Fruit fly (Drosophila melanogaster) whole organism, prepupa: ENCODE results near the gene CG43072.

ENCODE experiments used
- Blimp-1 ChIP-seq: fragments of 200-800 bp; sonication (Bioruptor generic); optimal IDR thresholded peaks from 3 replicates; lab custom pipeline; 2017; ENCODE audit warnings: missing biosample characterization, missing genetic modification characterization, mild to moderate bottlenecking, moderate library complexity, missing genetic modification reagents
- CG11294 ChIP-seq: fragments of 200-800 bp; sonication (Bioruptor generic); IDR thresholded peaks from 2 replicates; pipeline ENCODE4 v1.3.6; 2022; ENCODE audit warnings: missing biosample characterization, missing genetic modification characterization
- CG11762 ChIP-seq: fragments of 200-800 bp; sonication (Bioruptor generic); optimal IDR thresholded peaks from 3 replicates; lab custom pipeline; 2016; ENCODE audit warnings: missing biosample characterization, missing genetic modification characterization; ENCODE audit not compliant: insufficient read depth
- CG11902 ChIP-seq: fragments of 200-800 bp; sonication (Bioruptor generic); optimal IDR thresholded peaks from 3 replicates; lab custom pipeline; 2016; ENCODE audit warnings: missing biosample characterization, missing genetic modification characterization
- CG16779 ChIP-seq: fragments of 200-800 bp; sonication (Bioruptor generic); optimal IDR thresholded peaks from 3 replicates; lab custom pipeline; 2017; ENCODE audit warnings: missing biosample characterization, mild to moderate bottlenecking, missing genetic modification characterization
- CG32006 ChIP-seq: fragments of 200-800 bp; sonication (Bioruptor generic); optimal IDR thresholded peaks from 3 replicates; lab custom pipeline; 2017; ENCODE audit warnings: missing biosample characterization, mild to moderate bottlenecking, missing genetic modification characterization
- CG3919 ChIP-seq: fragments of 200-800 bp; sonication (Bioruptor generic); optimal IDR thresholded peaks from 3 replicates; lab custom pipeline; 2016; ENCODE audit warnings: missing biosample characterization, missing genetic modification characterization
- CG4318 ChIP-seq: fragments of 200-800 bp; sonication (Bioruptor generic); optimal IDR thresholded peaks from 3 replicates; lab custom pipeline; 2017; ENCODE audit warnings: missing biosample characterization, mild to moderate bottlenecking, missing genetic modification characterization
- CG6163 ChIP-seq: fragments of 200-800 bp; sonication (Bioruptor generic); IDR thresholded peaks from 3 replicates; pipeline ENCODE4 v1.3.6; 2022; ENCODE audit warnings: missing biosample characterization, missing genetic modification characterization
- CG6808 ChIP-seq: fragments of 200-800 bp; sonication (Bioruptor generic); optimal IDR thresholded peaks from 3 replicates; lab custom pipeline; 2017; ENCODE audit warnings: missing biosample characterization, missing genetic modification characterization, mild to moderate bottlenecking, moderate library complexity, missing genetic modification reagents
- CG6854 ChIP-seq: fragments of 200-800 bp; sonication (Bioruptor generic); optimal IDR thresholded peaks from 2 replicates; lab custom pipeline; 2017; ENCODE audit warnings: missing biosample characterization, mild to moderate bottlenecking, missing genetic modification characterization
- CG7368 ChIP-seq: fragments of 200-800 bp; sonication (Bioruptor generic); optimal IDR thresholded peaks from 3 replicates; lab custom pipeline; 2016; ENCODE audit warnings: missing biosample characterization, missing genetic modification characterization
- CG8119 ChIP-seq: fragments of 200-800 bp; sonication (Bioruptor generic); IDR thresholded peaks from 3 replicates; pipeline ENCODE4 v1.3.6; 2022; ENCODE audit warnings: missing biosample characterization, missing genetic modification characterization
- CG8319 ChIP-seq: fragments of 200-800 bp; sonication (Bioruptor generic); optimal IDR thresholded peaks from 3 replicates; lab custom pipeline; 2016; ENCODE audit warnings: missing biosample characterization, missing genetic modification characterization
- CG8632 ChIP-seq: fragments of 200-800 bp; sonication (Bioruptor generic); optimal IDR thresholded peaks from 3 replicates; lab custom pipeline; 2016; ENCODE audit warnings: missing biosample characterization, missing genetic modification characterization
- CG9139 ChIP-seq: fragments of 200-800 bp; sonication (Bioruptor generic); optimal IDR thresholded peaks from 3 replicates; lab custom pipeline; 2017; ENCODE audit warnings: missing biosample characterization, mild to moderate bottlenecking, missing genetic modification characterization
- Eip75B ChIP-seq: fragments of 200-800 bp; sonication (Bioruptor generic); optimal IDR thresholded peaks from 3 replicates; lab custom pipeline; 2016; ENCODE audit warnings: missing biosample characterization, missing genetic modification characterization
- Eip78C ChIP-seq: fragments of 200-800 bp; sonication (Bioruptor generic); peaks from one replicate; lab custom pipeline; 2016; ENCODE audit warnings: missing biosample characterization, missing genetic modification characterization
- Ets21C ChIP-seq: fragments of 200-800 bp; sonication (Bioruptor generic); optimal IDR thresholded peaks from 3 replicates; lab custom pipeline; 2016; ENCODE audit warnings: missing biosample characterization, missing genetic modification characterization
- Gug ChIP-seq: fragments of 200-800 bp; sonication (Bioruptor generic); IDR thresholded peaks from 2 replicates; pipeline ENCODE4 v1.3.6; 2022; ENCODE audit warnings: missing biosample characterization, missing genetic modification characterization
- Hr4 ChIP-seq: fragments of 200-800 bp; sonication (Bioruptor generic); optimal IDR thresholded peaks from 3 replicates; lab custom pipeline; 2016; ENCODE audit warnings: missing biosample characterization, missing genetic modification characterization
- Smox ChIP-seq: fragments of 200-800 bp; sonication (Bioruptor generic); optimal IDR thresholded peaks from 3 replicates; lab custom pipeline; 2016; ENCODE audit warnings: missing biosample characterization, missing genetic modification characterization
- Sox14 ChIP-seq: fragments of 200-800 bp; sonication (Bioruptor generic); optimal IDR thresholded peaks from 3 replicates; lab custom pipeline; 2016; ENCODE audit warnings: missing biosample characterization, missing genetic modification characterization
- Sox15 ChIP-seq: fragments of 200-800 bp; sonication (Bioruptor generic); optimal IDR thresholded peaks from 3 replicates; lab custom pipeline; 2016; ENCODE audit warnings: missing biosample characterization, missing genetic modification characterization
- achi ChIP-seq: fragments of 200-800 bp; sonication (Bioruptor generic); optimal IDR thresholded peaks from 3 replicates; lab custom pipeline; 2016; ENCODE audit warnings: missing biosample characterization, missing genetic modification characterization
- dac ChIP-seq: fragments of 200-800 bp; sonication (Bioruptor generic); optimal IDR thresholded peaks from 2 replicates; lab custom pipeline; 2017; ENCODE audit warnings: missing biosample characterization, mild to moderate bottlenecking, missing genetic modification characterization
- dsx ChIP-seq: fragments of 200-800 bp; optimal IDR thresholded peaks from 3 replicates; lab custom pipeline; 2019; ENCODE audit warnings: missing biosample characterization, mild to moderate bottlenecking, missing genetic modification characterization, moderate library complexity; ENCODE audit not compliant: poor library complexity, severe bottlenecking
- eg ChIP-seq: fragments of 200-800 bp; sonication (Bioruptor generic); IDR thresholded peaks from 3 replicates; pipeline ENCODE4 v1.3.6; 2022; ENCODE audit warnings: missing biosample characterization, missing genetic modification characterization
- esn ChIP-seq: fragments of 200-800 bp; sonication (Bioruptor generic); optimal IDR thresholded peaks from 2 replicates; lab custom pipeline; 2016; ENCODE audit warnings: missing biosample characterization, mild to moderate bottlenecking, missing genetic modification characterization, moderate library complexity
- fd59A ChIP-seq: fragments of 200-800 bp; sonication (Bioruptor generic); optimal IDR thresholded peaks from 2 replicates; lab custom pipeline; 2017; ENCODE audit warnings: missing biosample characterization, mild to moderate bottlenecking, missing genetic modification characterization, missing genetic modification reagents
- fd85E ChIP-seq: fragments of 200-800 bp; sonication (Bioruptor generic); optimal IDR thresholded peaks from 3 replicates; lab custom pipeline; 2016; ENCODE audit warnings: missing biosample characterization, missing genetic modification characterization
- fkh ChIP-seq: fragments of 200-800 bp; sonication (Bioruptor generic); optimal IDR thresholded peaks from 3 replicates; lab custom pipeline; 2017; ENCODE audit warnings: missing biosample characterization, mild to moderate bottlenecking, missing genetic modification characterization, moderate library complexity
- lz ChIP-seq: fragments of 200-800 bp; sonication (Bioruptor generic); optimal IDR thresholded peaks from 3 replicates; lab custom pipeline; 2016; ENCODE audit warnings: missing biosample characterization, missing genetic modification characterization
- net ChIP-seq: fragments of 200-800 bp; sonication (Bioruptor generic); optimal IDR thresholded peaks from 3 replicates; lab custom pipeline; 2016; ENCODE audit warnings: missing biosample characterization, missing genetic modification characterization
- salr ChIP-seq, 2 experiments: fragments of 200-800 bp; sonication (Bioruptor generic); optimal IDR thresholded peaks; 3 replicates each; lab custom pipeline; 2016 to 2018; ENCODE audit warnings: missing biosample characterization in 2 of 2, missing genetic modification characterization in 2 of 2, mild to moderate bottlenecking in 1 of 2
- spab ChIP-seq: fragments of 200-800 bp; sonication (Bioruptor generic); optimal IDR thresholded peaks from 2 replicates; lab custom pipeline; 2017; ENCODE audit warnings: missing biosample characterization, mild to moderate bottlenecking, missing genetic modification characterization, missing genetic modification reagents
- ss ChIP-seq, 2 experiments: fragments of 200-800 bp; sonication (Bioruptor generic); optimal IDR thresholded peaks; 2 replicates in 1 of 2; 3 replicates in 1 of 2; lab custom pipeline; 2017 to 2018; ENCODE audit warnings: mild to moderate bottlenecking in 2 of 2, missing biosample characterization in 2 of 2, missing genetic modification characterization in 2 of 2, moderate library complexity in 1 of 2
- svp ChIP-seq: fragments of 200-800 bp; sonication (Bioruptor generic); peaks from one replicate; lab custom pipeline; 2016; ENCODE audit warnings: missing biosample characterization, missing genetic modification characterization
- topi ChIP-seq: fragments of 200-800 bp; sonication (Bioruptor generic); optimal IDR thresholded peaks from 3 replicates; lab custom pipeline; 2016; ENCODE audit warnings: missing biosample characterization, missing genetic modification characterization
- vri ChIP-seq: fragments of 200-800 bp; sonication (Bioruptor generic); optimal IDR thresholded peaks from 3 replicates; lab custom pipeline; 2016; ENCODE audit warnings: missing biosample characterization, mild to moderate bottlenecking, missing genetic modification characterization

Gene CG43072

dm6 chr3L:21031093-21031930, 34.3 kb upstream of the CG43072 start, which contains the start of the genes CG10584 and Polr3E (continued):
- TF ChIP-seq CG9139 (GFP tag; lab: Kevin White, UChicago) (peak; percentile 85), ss (GFP tag; optimal IDR thresholded peaks at IDR 0.05; lab: Kevin White, UChicago) (peak; percentile 91 to 95), CG4318 (GFP tag; lab: Kevin White, UChicago) (peak; percentile 96), CG7368 (peak; percentile 83), CG8632 (GFP tag; lab: Kevin White, UChicago) (peak; percentile 94), CG32006 (GFP tag; lab: Kevin White, UChicago) (peak; percentile 98), CG3919 (GFP tag; lab: Kevin White, UChicago) (peak; percentile 89), CG6854 (GFP tag; lab: Kevin White, UChicago) (peak; percentile 90), CG8319 (peak; percentile 86), Smox (GFP tag; lab: Kevin White, UChicago) (peak; percentile 84), Sox14 (GFP tag; lab: Kevin White, UChicago) (peak; percentile 73), CG16779 (tag; lab: Kevin White, UChicago) (peak; percentile 88), spab (GFP tag; lab: Kevin White, UChicago) (peak; percentile 89), net (peak; percentile 89), Sox15 (peak; percentile 87), topi (GFP tag; lab: Kevin White, UChicago) (peak; percentile 81), salr (GFP tag; optimal IDR thresholded peaks at IDR 0.05; lab: Kevin White, UChicago) (peak; percentile 72 to 96), CG11762 (peak; percentile 90), Blimp-1 (GFP tag; lab: Kevin White, UChicago) (peak; percentile 82), lz (GFP tag; lab: Kevin White, UChicago) (peak; percentile 85), dac (GFP tag; lab: Kevin White, UChicago) (peak; percentile 94), CG11294 (GFP tag; lab: Robert Waterston, UW) (peak; percentile 76; the same call in 1 of the 2 replicates), Ets21C (GFP tag; lab: Kevin White, UChicago) (peak; percentile 61), CG6808 (GFP tag; lab: Kevin White, UChicago) (peak; percentile 92), CG8119 (GFP tag; lab: Robert Waterston, UW) (peak; percentile 91), Eip78C (GFP tag; lab: Kevin White, UChicago) (peak; percentile 95), achi (GFP tag; lab: Kevin White, UChicago) (peak; percentile 92), fd85E (GFP tag; lab: Kevin White, UChicago) (peak; percentile 70), dsx (GFP tag; lab: Kevin White, UChicago) (peak; percentile 89)

dm6 chr3L:21034103-21034280, 31.7 kb upstream of the CG43072 start, which contains the start of gene CG10581:
TSS of gene CG10581 (minus strand) at chr3L:21034203.
- TF ChIP-seq CG8632 (GFP tag; lab: Kevin White, UChicago) = no peak
- no peak for TF ChIP-seq fkh (GFP tag; lab: Kevin White, UChicago)
- no peak for TF ChIP-seq CG3919 (GFP tag; lab: Kevin White, UChicago)
- no peak for TF ChIP-seq CG8319
- no peak for TF ChIP-seq svp (GFP tag; lab: Kevin White, UChicago)
- no peak for TF ChIP-seq Eip78C (GFP tag; lab: Kevin White, UChicago)
- no peak for TF ChIP-seq Ets21C (GFP tag; lab: Kevin White, UChicago)
- no peak for TF ChIP-seq Gug (GFP tag; lab: Robert Waterston, UW)
- TF ChIP-seq fd59A (GFP tag; lab: Kevin White, UChicago) = no peak
- TF ChIP-seq CG9139 (GFP tag; lab: Kevin White, UChicago) = no peak
- TF ChIP-seq Hr4 (GFP tag; lab: Kevin White, UChicago) = no peak
- no peak for TF ChIP-seq Eip75B (GFP tag; lab: Kevin White, UChicago)
- no peak for TF ChIP-seq esn (GFP tag; lab: Kevin White, UChicago)
- no peak for TF ChIP-seq CG6163 (GFP tag; lab: Robert Waterston, UW)
- TF ChIP-seq CG11902 = no peak
- TF ChIP-seq CG4318 (GFP tag; lab: Kevin White, UChicago) = no peak
- TF ChIP-seq topi (GFP tag; lab: Kevin White, UChicago) = no peak
- TF ChIP-seq eg (GFP tag; lab: Robert Waterston, UW) = no peak
- no peak for TF ChIP-seq vri
